Worm (Caenorhabditis elegans): ENCODE data around the gene zmp-1.

The zmp-1 gene

ce11 chrIII:5967640-5968039 is 34.9 kb upstream of the zmp-1 start:
- no peak for TF ChIP-seq ama-1 (optimal IDR thresholded peaks at IDR 0.05)
- TF ChIP-seq ceh-31 (tag; optimal IDR thresholded peaks at IDR 0.05): no peak
- TF ChIP-seq unc-42 (tag; optimal IDR thresholded peaks at IDR 0.05): no peak
- no peak for TF ChIP-seq rnt-1 (tag; optimal IDR thresholded peaks at IDR 0.05)
- TF ChIP-seq pqm-1 (tag; optimal IDR thresholded peaks at IDR 0.05): no peak

- TF ChIP-seq elt-2 (tag; optimal IDR thresholded peaks at IDR 0.05): peak; percentile 12
- no peak for TF ChIP-seq ztf-16 (tag; optimal IDR thresholded peaks at IDR 0.05)
- TF ChIP-seq hlh-15 (tag; optimal IDR thresholded peaks at IDR 0.05): no peak
- TF ChIP-seq ceh-19 (GFP tag; optimal IDR thresholded peaks at IDR 0.05): no peak
- no peak for TF ChIP-seq pha-4 (tag; optimal IDR thresholded peaks at IDR 0.05)
Observed at ce11 chrIII:5965839-5966463, 33.2 kb upstream of the zmp-1 start, which contains the start of gene dct-6. TSS of gene dct-6 (plus strand) at chrIII:5966413.

ce11 chrIII:5965368-5965767 is 32.6 kb upstream of the zmp-1 start:
- no peak for TF ChIP-seq fkh-6 (tag; optimal IDR thresholded peaks at IDR 0.05)
- TF ChIP-seq hlh-30 (tag; optimal IDR thresholded peaks at IDR 0.05; ENCODE audit: insufficient read depth): no peak
- TF ChIP-seq lim-6 (tag; optimal IDR thresholded peaks at IDR 0.05): no peak
- no peak for TF ChIP-seq ceh-31 (tag; optimal IDR thresholded peaks at IDR 0.05)
- TF ChIP-seq T23F11.4 (GFP tag; optimal IDR thresholded peaks at IDR 0.05): no peak
- TF ChIP-seq pag-3 (tag; optimal IDR thresholded peaks at IDR 0.05; ENCODE audit: borderline replicate concordance): no peak
- TF ChIP-seq tbx-7 (tag; optimal IDR thresholded peaks at IDR 0.05): no peak
- no peak for TF ChIP-seq ceh-48 (tag; optimal IDR thresholded peaks at IDR 0.05)
- TF ChIP-seq pqm-1 (tag; optimal IDR thresholded peaks at IDR 0.05): no peak
- no peak for TF ChIP-seq mec-3 (tag; optimal IDR thresholded peaks at IDR 0.05; ENCODE audit: borderline replicate concordance)
- no peak for TF ChIP-seq rnt-1 (tag; optimal IDR thresholded peaks at IDR 0.05)
- TF ChIP-seq dve-1 (tag; optimal IDR thresholded peaks at IDR 0.05): no peak
- no peak for TF ChIP-seq odd-2 (tag; optimal IDR thresholded peaks at IDR 0.05)
- no peak for TF ChIP-seq ztf-16 (tag; optimal IDR thresholded peaks at IDR 0.05)
- no peak for TF ChIP-seq dmd-4 (tag; optimal IDR thresholded peaks at IDR 0.05; ENCODE audit: borderline replicate concordance)
- no peak for TF ChIP-seq C38D4.7 (GFP tag; optimal IDR thresholded peaks at IDR 0.05)
- no peak for TF ChIP-seq che-1 (tag; optimal IDR thresholded peaks at IDR 0.05)
- TF ChIP-seq C08G9.2 (tag; optimal IDR thresholded peaks at IDR 0.05): no peak
- no peak for TF ChIP-seq sox-2 (GFP tag; IDR thresholded peaks at IDR 0.05)

- TF ChIP-seq ceh-9 (tag; optimal IDR thresholded peaks at IDR 0.05) (no peak), pqm-1 (tag; optimal IDR thresholded peaks at IDR 0.05) (no peak), npax-4 (tag; optimal IDR thresholded peaks at IDR 0.05) (no peak), che-1 (tag; optimal IDR thresholded peaks at IDR 0.05) (no peak), ceh-45 (GFP tag; IDR thresholded peaks at IDR 0.05) (no peak), ceh-22 (tag; optimal IDR thresholded peaks at IDR 0.05) (no peak), gmeb-2 (tag; optimal IDR thresholded peaks at IDR 0.05) (no peak), ceh-30 (tag; optimal IDR thresholded peaks at IDR 0.05) (no peak), dmd-4 (tag; optimal IDR thresholded peaks at IDR 0.05; ENCODE audit: borderline replicate concordance) (no peak), sdc-2 (tag; optimal IDR thresholded peaks at IDR 0.05) (no peak), ahr-1 (tag; optimal IDR thresholded peaks at IDR 0.05) (no peak), tbx-2 (tag; optimal IDR thresholded peaks at IDR 0.05) (no peak), hlh-15 (tag; optimal IDR thresholded peaks at IDR 0.05) (no peak), ref-2 (tag; optimal IDR thresholded peaks at IDR 0.05) (no peak), elt-2 (tag; optimal IDR thresholded peaks at IDR 0.05) (no peak), K02D7.2 (tag; optimal IDR thresholded peaks at IDR 0.05) (no peak), pha-4 (tag; optimal IDR thresholded peaks at IDR 0.05) (no peak), nhr-232 (tag; optimal IDR thresholded peaks at IDR 0.05) (no peak), ceh-6 (GFP tag; optimal IDR thresholded peaks at IDR 0.05) (no peak)
Observed at ce11 chrIII:5964058-5964632, 31.4 kb upstream of the zmp-1 start.

Data from whole organism, late embryonic.